Fruit fly (Drosophila melanogaster) whole organism, wandering third instar larva: Measurements from ENCODE around the gene CG13407.

Experiments
- CG9705 ChIP-seq: fragments of 200-800 bp; sonication (Bioruptor generic); optimal IDR thresholded peaks from 2 replicates; lab custom pipeline; 2018; ENCODE audit warnings: missing biosample characterization, mild to moderate bottlenecking, missing genetic modification characterization
- HLH106 ChIP-seq: fragments of 200-800 bp; optimal IDR thresholded peaks from 3 replicates; lab custom pipeline; 2019; ENCODE audit warnings: missing biosample characterization, mild to moderate bottlenecking, missing genetic modification characterization, moderate library complexity
- dsf ChIP-seq: sonication (Bioruptor generic); optimal IDR thresholded peaks from 2 replicates; lab custom pipeline; 2016; ENCODE audit warnings: missing biosample characterization, missing genetic modification characterization, borderline replicate concordance
- ey ChIP-seq: fragments of 200-800 bp; sonication (Bioruptor generic); optimal IDR thresholded peaks from 2 replicates; lab custom pipeline; 2016; ENCODE audit warnings: missing biosample characterization, missing genetic modification characterization
- fru ChIP-seq: fragments of 200-800 bp; sonication (Bioruptor generic); optimal IDR thresholded peaks from 3 replicates; lab custom pipeline; 2016; ENCODE audit warnings: missing biosample characterization, mild to moderate bottlenecking, missing genetic modification characterization
- jim ChIP-seq: fragments of 175-275, 200-325 bp; sonication (Bioruptor generic); optimal IDR thresholded peaks from 2 replicates; lab custom pipeline; 2016; ENCODE audit warnings: missing biosample characterization, mild to moderate bottlenecking, missing genetic modification characterization
- lola ChIP-seq: fragments of >200 bp; optimal IDR thresholded peaks from 2 replicates; lab custom pipeline; 2017; ENCODE audit warnings: missing biosample characterization, missing genetic modification characterization
- pan ChIP-seq: fragments of >200 bp; optimal IDR thresholded peaks from 2 replicates; lab custom pipeline; 2017
- usp ChIP-seq: fragments of >200 bp; optimal IDR thresholded peaks from 2 replicates; lab custom pipeline; 2017; ENCODE audit warnings: missing biosample characterization, missing genetic modification characterization

DNA sequence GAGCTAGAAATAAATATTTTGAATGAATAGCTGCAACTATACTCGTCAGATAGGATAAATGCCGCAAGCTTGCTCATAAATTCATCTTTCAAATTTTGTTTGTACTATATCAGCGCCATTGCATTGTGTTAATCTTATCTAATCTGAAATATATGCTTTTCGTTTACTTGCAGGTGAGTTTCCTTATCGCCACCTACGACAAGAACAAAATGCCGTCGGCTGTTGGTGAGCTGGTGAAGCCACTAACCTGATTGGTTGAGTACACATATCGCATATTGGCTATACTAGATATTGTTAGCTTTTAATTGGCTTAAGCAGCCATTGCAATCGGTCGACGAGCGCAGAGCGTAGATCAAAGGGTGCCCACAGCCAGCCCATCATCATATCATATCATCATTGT lies 49.5 kb upstream of the CG13407 start:
- TF ChIP-seq jim (GFP tag; lab: Kevin White, UChicago), result no peak
- no peak for TF ChIP-seq CG9705 (GFP tag; lab: Kevin White, UChicago)
- no peak for TF ChIP-seq usp (GFP tag; lab: Kevin White, UChicago)
- no peak for TF ChIP-seq fru (GFP tag; lab: Kevin White, UChicago)
- no peak for TF ChIP-seq HLH106
- no peak for TF ChIP-seq ey (GFP tag; lab: Kevin White, UChicago)
- TF ChIP-seq dsf, result no peak
- no peak for TF ChIP-seq lola (GFP tag; lab: Kevin White, UChicago)
- TF ChIP-seq pan (lab: Kevin White, UChicago), result no peak
